Worm (Caenorhabditis elegans) whole organism, L2 larva: ENCODE measurements around the gene Y61B8A.6.

Source experiments
- R02D3.7 ChIP-seq: fragments of 150-350 bp; optimal IDR thresholded peaks from 2 replicates; lab custom pipeline; 2014; ENCODE audit warnings: missing biosample characterization, missing genetic modification characterization
- ZK546.5 ChIP-seq: sonication (generic microtip); optimal IDR thresholded peaks from 2 replicates; lab custom pipeline; 2017; ENCODE audit warnings: missing biosample characterization, missing genetic modification characterization
- elt-1 ChIP-seq: fragments of 150-350 bp; optimal IDR thresholded peaks from 2 replicates; lab custom pipeline; 2014; ENCODE audit warnings: missing biosample characterization, missing genetic modification characterization
- elt-3 ChIP-seq: sonication (generic microtip); optimal IDR thresholded peaks from 2 replicates; lab custom pipeline; 2017; ENCODE audit warnings: missing biosample characterization, missing genetic modification characterization
- lin-13 ChIP-seq: fragments of 150-350 bp; optimal IDR thresholded peaks from 2 replicates; lab custom pipeline; 2014; ENCODE audit warnings: missing biosample characterization, missing genetic modification reagents, missing genetic modification characterization
- mab-5 ChIP-seq: fragments of 150-350 bp; optimal IDR thresholded peaks from 2 replicates; lab custom pipeline; 2014; ENCODE audit warnings: missing biosample characterization, missing genetic modification characterization
- nhr-10 ChIP-seq: sonication (generic microtip); optimal IDR thresholded peaks from 2 replicates; lab custom pipeline; 2017; ENCODE audit warnings: missing biosample characterization, missing genetic modification characterization
- nhr-237 ChIP-seq: fragments of 150-350 bp; optimal IDR thresholded peaks from 2 replicates; lab custom pipeline; 2014; ENCODE audit warnings: missing biosample characterization, missing genetic modification characterization
- nhr-25 ChIP-seq: fragments of 150-350 bp; sonication (generic microtip); optimal IDR thresholded peaks from 3 replicates; lab custom pipeline; 2014; ENCODE audit warnings: missing biosample characterization, missing genetic modification characterization
- nhr-6 ChIP-seq: fragments of 150-350 bp; optimal IDR thresholded peaks from 2 replicates; lab custom pipeline; 2014; ENCODE audit warnings: missing biosample characterization, missing genetic modification characterization
- nhr-77 ChIP-seq: fragments of 150-350 bp; optimal IDR thresholded peaks from 2 replicates; lab custom pipeline; 2014; ENCODE audit warnings: missing biosample characterization, missing genetic modification characterization
- skn-1 ChIP-seq: sonication (generic microtip); optimal IDR thresholded peaks from 2 replicates; lab custom pipeline; 2017; ENCODE audit warnings: missing biosample characterization, missing genetic modification characterization
- snpc-4 ChIP-seq: fragments of 150-350 bp; optimal IDR thresholded peaks from 2 replicates; lab custom pipeline; 2014; ENCODE audit warnings: missing biosample characterization, missing genetic modification characterization
- unc-55 ChIP-seq: fragments of 150-350 bp; sonication (generic microtip); optimal IDR thresholded peaks from 3 replicates; lab custom pipeline; 2014; ENCODE audit warnings: missing biosample characterization, missing genetic modification reagents, missing genetic modification characterization

DNA sequence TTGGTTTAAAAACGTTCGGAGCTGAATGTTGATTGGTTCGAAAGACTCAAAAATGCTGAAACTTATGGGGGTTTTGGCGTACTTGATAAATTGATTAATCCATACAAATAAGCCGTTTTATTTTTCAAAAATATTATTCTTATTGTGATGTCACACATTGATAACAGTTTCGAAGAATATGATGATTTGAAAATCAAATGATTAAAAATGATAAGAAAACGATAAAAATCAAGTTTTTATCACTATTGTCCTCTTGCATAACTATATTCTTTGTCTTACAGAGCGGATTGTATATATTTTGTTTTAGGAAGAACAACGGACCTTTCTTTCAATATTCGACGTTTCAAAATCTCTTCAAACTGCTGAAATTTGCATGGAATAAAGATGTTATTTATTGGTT, 8.7 kb upstream of the Y61B8A.6 start:
- no peak for TF ChIP-seq snpc-4
- no peak for TF ChIP-seq nhr-237 (tag; lab: Kevin White, UChicago)
- no peak for TF ChIP-seq elt-3 (tag; lab: Kevin White, UChicago)
- TF ChIP-seq elt-1 (tag; lab: Kevin White, UChicago) = no peak
- TF ChIP-seq nhr-25 = no peak
- no peak for TF ChIP-seq lin-13 (GFP tag; lab: Kevin White, UChicago)
- no peak for TF ChIP-seq nhr-10
- no peak for TF ChIP-seq R02D3.7 (tag; lab: Kevin White, UChicago)
- TF ChIP-seq skn-1 = no peak
- TF ChIP-seq nhr-77 = no peak
- TF ChIP-seq ZK546.5 (tag; lab: Kevin White, UChicago) = no peak
- TF ChIP-seq unc-55 (GFP tag; lab: Kevin White, UChicago) = no peak
- TF ChIP-seq nhr-6 = no peak
- no peak for TF ChIP-seq mab-5 (tag; lab: Kevin White, UChicago)
